Fruit fly (Drosophila melanogaster) whole organism: ENCODE data around the gene NC2beta.

Experiments
- CG8478 ChIP-seq: fragments of >200 bp; optimal IDR thresholded peaks from 2 replicates; lab custom pipeline; 2018; ENCODE audit warnings: inconsistent platforms
- Dll ChIP-seq: fragments of >200 bp; optimal IDR thresholded peaks from 2 replicates; lab custom pipeline; 2017
- EcR ChIP-seq, 2 experiments: fragments of >200 bp; optimal IDR thresholded peaks; 2 replicates each; lab custom pipeline; 2017; ENCODE audit warnings: missing biosample characterization in 2 of 2, missing genetic modification characterization in 2 of 2, missing genetic modification reagents in 2 of 2
- pan ChIP-seq: fragments of >200 bp; optimal IDR thresholded peaks from 2 replicates; lab custom pipeline; 2017
- psq ChIP-seq: fragments of >200 bp; optimal IDR thresholded peaks from 2 replicates; lab custom pipeline; 2017
- usp ChIP-seq: fragments of >200 bp; optimal IDR thresholded peaks from 2 replicates; lab custom pipeline; 2017; ENCODE audit warnings: missing biosample characterization, missing genetic modification characterization, mixed read lengths

- TF ChIP-seq Dll (lab: Kevin White, UChicago) (no peak), psq (lab: Kevin White, UChicago) (no peak), usp (GFP tag; lab: Kevin White, UChicago) (no peak), pan (lab: Kevin White, UChicago) (no peak), CG8478 (lab: Kevin White, UChicago) (no peak), EcR (GFP tag; optimal IDR thresholded peaks at IDR 0.05; lab: Kevin White, UChicago) (no peak)
Measured at dm6 chr2L:15039309-15039772, 31.7 kb downstream of the NC2beta start.
